Worm (Caenorhabditis elegans) whole organism, young adult: ENCODE measurements around the gene Y75B8A.34.
"Not testable (repeated sequence)": the region's sequence is repeated elsewhere in the genome, so short reads cannot be mapped to it uniquely, and the experiment has no call there.

Experiments
- D2030.7 ChIP-seq: fragments of 200-800 bp; sonication (Bioruptor generic); IDR thresholded peaks from 2 replicates; pipeline ENCODE4 v1.3.6; 2022; ENCODE audit warnings: missing genetic modification reagents, missing genetic modification characterization, missing compliant biosample characterization
- F22D6.2 ChIP-seq: sonication (generic microtip); optimal IDR thresholded peaks from 2 replicates; lab custom pipeline; 2016; ENCODE audit warnings: mild to moderate bottlenecking, missing genetic modification characterization, missing compliant biosample characterization
- F33H1.4 ChIP-seq: fragments of 200-800 bp; sonication (Bioruptor generic); IDR thresholded peaks from 2 replicates; pipeline ENCODE4 v1.3.6; 2022; ENCODE audit warnings: missing genetic modification reagents, missing genetic modification characterization, missing compliant biosample characterization
- Y56A3A.18 ChIP-seq: fragments of 200-800 bp; sonication (Bioruptor generic); IDR thresholded peaks from 2 replicates; pipeline ENCODE4 v1.3.6; 2022; ENCODE audit warnings: missing genetic modification reagents, missing genetic modification characterization, missing compliant biosample characterization
- ZK185.1 ChIP-seq: sonication (generic microtip); optimal IDR thresholded peaks from 2 replicates; lab custom pipeline; 2016; ENCODE audit warnings: mild to moderate bottlenecking, missing genetic modification characterization, missing compliant biosample characterization; ENCODE audit not compliant: poor library complexity, severe bottlenecking
- akir-1 ChIP-seq: fragments of 200-800 bp; sonication (Bioruptor generic); optimal IDR thresholded peaks from 2 replicates; lab custom pipeline; 2018; ENCODE audit warnings: mild to moderate bottlenecking, missing genetic modification characterization, moderate library complexity, missing compliant biosample characterization
- aptf-2 ChIP-seq: fragments of 200-800 bp; sonication (Bioruptor generic); conservative IDR thresholded peaks from 2 replicates; pipeline ENCODE4 v1.3.6; 2022; ENCODE audit warnings: missing genetic modification reagents, missing genetic modification characterization, missing compliant biosample characterization
- cebp-1 ChIP-seq, 2 experiments: fragments of 200-800 bp in 1 of 2; sonication (Bioruptor generic) in 1 of 2; sonication (generic microtip) in 1 of 2; IDR thresholded peaks in 1 of 2; optimal IDR thresholded peaks in 1 of 2; 2 replicates each; pipeline versions ENCODE4 v1.3.6 to Lab custom; 2017 to 2022; ENCODE audit warnings: missing compliant biosample characterization in 2 of 2, missing genetic modification characterization in 2 of 2, mild to moderate bottlenecking in 1 of 2, missing genetic modification reagents in 1 of 2, moderate library complexity in 1 of 2
- cebp-2 ChIP-seq: fragments of 200-800 bp; sonication (Bioruptor generic); IDR thresholded peaks from 2 replicates; pipeline ENCODE4 v1.3.6; 2022; ENCODE audit warnings: missing genetic modification characterization, missing compliant biosample characterization
- ceh-91 ChIP-seq: fragments of 200-800 bp; sonication (Bioruptor generic); IDR thresholded peaks from 2 replicates; pipeline ENCODE4 v1.3.6; 2022; ENCODE audit warnings: missing genetic modification reagents, missing genetic modification characterization, missing compliant biosample characterization
- dpl-1 ChIP-seq: fragments of 150-350 bp; optimal IDR thresholded peaks from 2 replicates; lab custom pipeline; 2014; ENCODE audit warnings: missing biosample characterization, missing genetic modification reagents, missing genetic modification characterization
- efl-1 ChIP-seq: fragments of 150-350 bp; optimal IDR thresholded peaks from 2 replicates; lab custom pipeline; 2014; ENCODE audit warnings: missing biosample characterization, missing genetic modification reagents, missing genetic modification characterization
- egrh-3 ChIP-seq: fragments of 200-800 bp; sonication (Bioruptor generic); IDR thresholded peaks from 2 replicates; pipeline ENCODE4 v1.3.6; 2022; ENCODE audit warnings: missing genetic modification reagents, missing genetic modification characterization, missing compliant biosample characterization
- hmg-1.2 ChIP-seq: fragments of 200-800 bp; sonication (Bioruptor generic); IDR thresholded peaks from 2 replicates; pipeline ENCODE4 v1.3.6; 2022; ENCODE audit warnings: missing genetic modification reagents, missing genetic modification characterization, missing compliant biosample characterization
- lin-26 ChIP-seq: fragments of 200-800 bp; sonication (Bioruptor generic); IDR thresholded peaks from 2 replicates; pipeline ENCODE4 v1.3.6; 2022; ENCODE audit warnings: missing genetic modification reagents, missing genetic modification characterization, missing compliant biosample characterization
- lin-35 ChIP-seq, 3 experiments: fragments of 150-350 bp in 2 of 3; sonication (generic microtip) in 1 of 3; optimal IDR thresholded peaks; 2 replicates each; lab custom pipeline; 2014 to 2018; ENCODE audit warnings: missing biosample characterization in 3 of 3, missing genetic modification characterization in 3 of 3, missing genetic modification reagents in 3 of 3
- lin-54 ChIP-seq: fragments of 200-800 bp; sonication (Bioruptor generic); optimal IDR thresholded peaks from 2 replicates; lab custom pipeline; 2018; ENCODE audit warnings: mild to moderate bottlenecking, missing genetic modification characterization, missing compliant biosample characterization
- lsy-27 ChIP-seq: sonication (generic microtip); optimal IDR thresholded peaks from 2 replicates; lab custom pipeline; 2017; ENCODE audit warnings: missing genetic modification characterization, mild to moderate bottlenecking, missing compliant biosample characterization, antibody characterized with exemption, missing genotype, borderline replicate concordance; ENCODE audit not compliant: insufficient read depth
- madf-6 ChIP-seq: fragments of 200-800 bp; sonication (Bioruptor generic); IDR thresholded peaks from 2 replicates; pipeline ENCODE4 v1.3.6; 2022; ENCODE audit warnings: missing genetic modification reagents, missing genetic modification characterization, missing compliant biosample characterization
- mcd-1 ChIP-seq: fragments of 200-800 bp; sonication (Bioruptor generic); IDR thresholded peaks from 2 replicates; pipeline ENCODE4 v1.3.6; 2022; ENCODE audit warnings: missing genetic modification reagents, missing genetic modification characterization, missing compliant biosample characterization
- snpc-3.4 ChIP-seq: sonication (generic microtip); optimal IDR thresholded peaks from 2 replicates; lab custom pipeline; 2017; ENCODE audit warnings: missing genetic modification characterization, mild to moderate bottlenecking, missing compliant biosample characterization, antibody characterized with exemption, moderate library complexity, missing genotype, missing genetic modification reagents
- zfh-2 ChIP-seq: fragments of 200-800 bp; sonication (Bioruptor generic); conservative IDR thresholded peaks from 2 replicates; pipeline ENCODE4 v1.3.6; 2022; ENCODE audit warnings: missing genetic modification reagents, missing genetic modification characterization, missing compliant biosample characterization

The Y75B8A.34 gene

DNA sequence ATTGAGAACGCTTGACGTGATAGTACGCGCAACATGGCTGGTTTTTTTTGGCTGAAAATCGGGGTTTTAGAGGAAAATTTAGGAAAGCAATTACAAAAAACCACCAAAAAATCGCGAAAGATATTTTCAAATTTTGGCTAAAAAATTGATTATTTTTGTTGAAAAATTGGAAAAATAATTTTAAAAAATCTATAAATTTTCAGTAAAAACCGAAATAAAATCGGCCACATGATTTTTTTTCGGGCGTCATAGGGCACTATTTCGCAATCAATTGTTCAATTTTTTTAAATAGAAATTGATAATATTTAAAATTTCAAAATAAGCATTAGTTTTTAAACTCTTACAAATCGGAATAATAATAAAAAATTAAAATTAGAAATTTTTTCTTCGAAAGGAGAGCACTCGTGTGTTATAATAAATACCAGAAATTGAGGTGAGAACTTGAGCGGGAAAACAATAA, 14.5 kb downstream of the Y75B8A.34 start, which contains the start of gene glrx-5:
TSS of gene glrx-5 (minus strand) at position 51 of the 460 bp plus-strand sequence.
- TF ChIP-seq cebp-1 (GFP tag; IDR thresholded peaks at IDR 0.05; lab: Robert Waterston, UW) (peak; percentile 72), cebp-1 (tag; optimal IDR thresholded peaks at IDR 0.05; lab: Kevin White, UChicago) (peak; percentile 94), Y56A3A.18 (no peak)

DNA sequence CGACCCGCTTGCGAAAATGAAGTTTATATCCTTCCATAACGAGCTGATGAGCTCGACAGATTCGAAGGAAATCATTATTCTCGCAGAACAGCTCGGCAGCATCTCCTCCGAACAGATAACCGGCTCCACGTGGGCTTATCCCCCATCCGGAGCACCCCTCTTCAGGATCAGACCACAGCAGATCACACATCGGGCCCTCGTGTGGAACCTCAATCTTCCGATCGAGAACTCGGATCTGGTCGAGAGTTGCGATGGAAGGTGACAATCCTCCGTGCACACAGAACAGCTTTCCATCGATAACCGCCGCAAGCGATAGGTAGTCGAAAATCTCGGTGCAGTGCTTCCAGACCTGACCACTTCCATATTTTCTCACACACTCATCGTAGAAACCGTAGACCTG, 16.2 kb downstream of the Y75B8A.34 start:
- no peak for TF ChIP-seq F22D6.2 (tag; lab: Kevin White, UChicago)
- peak; percentile 62 for TF ChIP-seq zfh-2 (GFP tag; lab: Robert Waterston, UW)

ce11 chrIII:12377198-12377662, 17.9 kb downstream of the Y75B8A.34 start, which contains the start of gene pph-4.2:
TSS of gene pph-4.2 (minus strand) at chrIII:12377248.
- TF ChIP-seq ceh-91: no peak
- peak; percentile 81 for TF ChIP-seq lin-54 (GFP tag; lab: Kevin White, UChicago)
- TF ChIP-seq lin-35 (GFP tag; optimal IDR thresholded peaks at IDR 0.05; lab: Kevin White, UChicago): peak in 1 of 3 experiments; percentile 81
- peak; percentile 59 for TF ChIP-seq efl-1
- TF ChIP-seq mcd-1 (GFP tag; lab: Robert Waterston, UW): peak; percentile 84
- TF ChIP-seq ZK185.1: no peak
- peak; percentile 41 for TF ChIP-seq dpl-1 (GFP tag; lab: Kevin White, UChicago)

DNA sequence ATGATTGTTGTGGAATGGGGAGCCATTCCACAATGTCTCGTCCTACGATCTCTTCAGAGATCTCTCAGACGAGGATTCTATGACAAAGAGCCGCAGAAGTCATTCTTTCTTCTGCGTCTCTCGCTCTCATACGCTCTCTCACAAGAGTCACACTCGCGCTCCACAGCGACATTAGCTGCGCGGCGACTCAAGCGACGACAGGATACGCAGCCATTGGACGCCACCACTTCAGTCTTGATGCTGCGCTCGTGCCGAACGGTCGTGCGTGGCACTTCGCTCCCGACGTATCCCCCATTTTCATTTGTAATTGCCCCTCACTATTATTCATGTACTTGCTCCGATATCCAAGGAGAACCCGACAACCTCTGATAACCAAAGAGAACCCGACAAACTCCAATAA, 23.4 kb downstream of the Y75B8A.34 start:
- TF ChIP-seq D2030.7 (GFP tag; lab: Robert Waterston, UW) (peak; percentile 31), hmg-1.2 (GFP tag; lab: Robert Waterston, UW) (peak; percentile 50), ceh-91 (0 out of 2 replicates have a peak, but pooled peaks have one; percentile 38), F33H1.4 (0 out of 2 replicates have a peak, but pooled peaks have one; percentile 27), egrh-3 (0 out of 2 replicates have a peak, but pooled peaks have one; percentile 12), madf-6 (peak; percentile 55; the same call in 1 of the 2 replicates), mcd-1 (GFP tag; lab: Robert Waterston, UW) (peak; percentile 83)

- not testable (repeated sequence) for TF ChIP-seq lin-26 (GFP tag; lab: Robert Waterston, UW); lsy-27 (tag; lab: Kevin White, UChicago); snpc-3.4 (tag; lab: Kevin White, UChicago)
Measured at ce11 chrIII:12383709-12384108, 24.3 kb downstream of the Y75B8A.34 start, which contains the start of gene Y49E10.4. TSS of gene Y49E10.4 (minus strand) at chrIII:12383809.

- peak; percentile 91 for TF ChIP-seq aptf-2 (GFP tag; lab: Robert Waterston, UW)
- TF ChIP-seq, all 124 proteins: peak for 1; not testable (repeated sequence) for 123
Measured at ce11 chrIII:12385996-12386395, 26.6 kb downstream of the Y75B8A.34 start.

ce11 chrIII:12386597-12386996, 27.2 kb downstream of the Y75B8A.34 start, which contains the start of gene Y49E10.30:
TSS of gene Y49E10.30 (plus strand) at chrIII:12386897.
- not testable (repeated sequence) for TF ChIP-seq F22D6.2 (tag; lab: Kevin White, UChicago); cebp-2; akir-1
- TF ChIP-seq, all 124 proteins: peak for 0; not testable (repeated sequence) for 124

- peak; percentile 95 for TF ChIP-seq aptf-2 (GFP tag; lab: Robert Waterston, UW)
Measured at ce11 chrIII:12387344-12387743, 28.0 kb downstream of the Y75B8A.34 start.
